Worm (Caenorhabditis elegans): ENCODE measurements around the gene F18E9.7.

DNA sequence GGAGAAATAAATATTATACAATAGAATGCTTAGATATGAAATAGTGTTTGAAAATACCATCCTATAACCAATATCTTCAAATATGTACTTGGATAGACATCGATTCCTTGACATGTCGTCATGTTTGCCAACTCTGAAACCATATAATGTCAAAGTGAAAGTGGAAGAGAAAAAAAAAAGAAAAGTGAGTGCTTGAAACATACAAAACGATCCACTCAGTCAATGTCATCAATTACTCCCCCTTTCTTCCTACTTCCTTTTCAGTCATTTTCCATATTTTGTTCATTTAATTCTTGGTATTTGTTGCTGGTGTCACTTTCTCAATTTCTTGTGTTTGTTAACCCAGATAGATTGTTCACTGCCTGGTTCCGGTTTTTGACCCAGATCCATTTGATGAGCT is 17.3 kb downstream of the F18E9.7 start, which contains the start of gene F18E9.4:
- TF ChIP-seq flt-1 (GFP tag; IDR thresholded peaks at IDR 0.05) (no peak), tab-1 (GFP tag; IDR thresholded peaks at IDR 0.05) (no peak), T22C8.4 (GFP tag; IDR thresholded peaks at IDR 0.05) (no peak), med-1 (GFP tag; optimal IDR thresholded peaks at IDR 0.05; ENCODE audit: insufficient read depth) (no peak), ref-1 (GFP tag; conservative IDR thresholded peaks at IDR 0.05) (no peak), ztf-29 (GFP tag; IDR thresholded peaks at IDR 0.05) (no peak), cog-1 (tag; optimal IDR thresholded peaks at IDR 0.05) (no peak), klf-2 (GFP tag; conservative IDR thresholded peaks at IDR 0.05) (no peak), ztf-23 (GFP tag; IDR thresholded peaks at IDR 0.05) (no peak)

Data from whole organism, midembryonic.